Fruit fly (Drosophila melanogaster): ENCODE data around the gene CG42399.

The CG42399 gene

DNA sequence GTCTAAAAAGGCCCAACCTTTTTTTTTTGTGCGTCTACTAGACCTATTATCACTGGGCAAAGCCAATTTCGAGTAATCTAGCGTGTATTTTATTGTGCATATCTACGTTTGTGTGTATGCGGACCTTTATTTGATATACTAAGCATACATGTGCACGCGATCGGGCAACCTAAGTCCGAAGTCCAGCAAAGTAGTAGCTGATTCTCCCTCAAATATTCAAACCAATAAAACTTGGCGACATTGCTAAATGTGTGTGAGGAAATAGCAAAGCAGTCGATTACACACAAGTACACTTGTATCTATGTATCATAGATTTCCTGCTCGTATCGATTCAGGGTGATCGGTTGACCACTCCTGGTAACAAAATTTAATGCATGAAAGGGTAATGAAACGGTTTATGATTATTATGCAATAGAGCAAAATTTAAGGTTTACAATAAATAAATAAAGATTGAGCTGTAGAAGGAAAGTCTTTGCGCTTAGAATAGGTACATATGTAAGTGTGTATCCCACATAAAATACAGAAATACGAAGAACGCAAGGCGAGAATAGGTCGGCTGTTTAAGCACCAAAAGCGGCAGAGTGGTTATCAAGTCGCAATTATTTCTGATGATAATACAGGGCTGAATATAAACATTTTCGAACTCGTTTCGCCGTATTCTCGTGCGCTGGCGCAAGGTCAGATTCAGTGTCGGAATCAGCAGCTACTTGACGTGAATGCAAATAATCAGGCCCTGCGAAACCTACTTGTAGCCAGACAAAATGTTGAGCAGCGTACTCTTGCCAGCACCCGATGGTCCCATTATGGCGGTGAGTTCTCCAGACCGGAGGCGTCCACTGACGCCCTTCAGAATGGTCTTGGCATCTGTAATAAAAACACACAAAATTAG lies 27.5 kb downstream of the CG42399 start:
- no peak for TF ChIP-seq CG8478 (optimal IDR thresholded peaks at IDR 0.05)
- no peak for TF ChIP-seq Dll (optimal IDR thresholded peaks at IDR 0.05)
- TF ChIP-seq usp (GFP tag; optimal IDR thresholded peaks at IDR 0.05): no peak
- no peak for TF ChIP-seq EcR (GFP tag; optimal IDR thresholded peaks at IDR 0.05)
- TF ChIP-seq psq (optimal IDR thresholded peaks at IDR 0.05): no peak
- TF ChIP-seq pan (optimal IDR thresholded peaks at IDR 0.05): no peak

DNA sequence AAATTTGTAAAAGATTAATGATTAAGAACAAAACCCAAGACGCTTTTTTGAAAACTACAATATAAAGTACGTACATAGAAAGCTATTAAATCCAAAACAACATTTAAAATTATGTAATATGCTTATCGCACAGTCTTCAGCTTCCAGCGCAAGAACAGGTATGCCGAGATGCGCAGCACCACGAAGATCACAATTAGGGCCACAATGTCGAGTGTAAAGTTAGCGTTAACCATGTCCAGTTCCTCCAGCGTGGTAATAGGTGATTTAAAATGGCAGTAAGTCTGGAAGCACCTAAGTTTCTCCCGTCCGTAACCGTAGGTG lies 30.1 kb downstream of the CG42399 start:
- TF ChIP-seq Dll (optimal IDR thresholded peaks at IDR 0.05): no peak
- no peak for TF ChIP-seq pan (optimal IDR thresholded peaks at IDR 0.05)
- no peak for TF ChIP-seq psq (optimal IDR thresholded peaks at IDR 0.05)
- TF ChIP-seq EcR (GFP tag; optimal IDR thresholded peaks at IDR 0.05): no peak
- TF ChIP-seq usp (GFP tag; optimal IDR thresholded peaks at IDR 0.05): no peak
- TF ChIP-seq CG8478 (optimal IDR thresholded peaks at IDR 0.05): no peak

DNA sequence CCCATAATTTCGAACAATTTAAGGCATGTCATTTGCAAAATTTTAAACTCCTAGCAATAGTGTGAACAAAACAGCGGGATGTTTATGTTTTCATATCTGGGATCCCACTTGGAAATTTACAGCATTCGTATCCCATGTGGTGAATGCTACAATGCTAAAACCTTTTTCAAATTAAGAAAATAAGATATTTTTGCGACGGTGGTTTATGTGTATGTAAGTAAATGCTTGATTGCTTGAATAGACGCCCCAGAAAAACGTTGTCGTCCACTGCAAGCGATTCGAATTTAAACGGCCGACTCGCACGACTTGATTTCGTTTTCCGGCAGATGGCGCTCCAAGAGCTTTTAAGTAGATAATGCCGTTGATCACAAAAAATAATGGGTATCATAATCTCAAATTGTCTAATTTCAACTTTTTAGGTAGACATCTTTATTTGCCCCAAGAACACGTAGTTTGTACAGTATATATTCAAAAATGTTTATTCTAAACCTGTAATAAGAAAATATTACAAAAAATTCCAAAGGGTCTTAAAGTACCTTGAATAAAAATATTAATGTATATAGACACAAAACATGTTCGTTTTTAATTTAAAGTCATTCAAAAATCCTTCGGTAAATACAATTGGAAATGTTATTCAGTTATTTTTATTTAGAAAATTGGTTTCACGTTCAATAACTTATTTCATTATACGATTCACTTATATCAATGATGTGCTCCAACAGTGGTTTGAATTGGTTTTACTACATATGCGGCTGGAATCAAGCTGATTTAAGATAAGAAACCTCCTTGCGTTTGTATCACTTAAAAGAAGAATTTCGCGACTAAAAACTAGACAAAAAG lies 30.7 kb downstream of the CG42399 start:
- TF ChIP-seq usp (GFP tag; optimal IDR thresholded peaks at IDR 0.05) (no peak), Dll (optimal IDR thresholded peaks at IDR 0.05) (no peak), psq (optimal IDR thresholded peaks at IDR 0.05) (no peak), pan (optimal IDR thresholded peaks at IDR 0.05) (no peak), EcR (GFP tag; optimal IDR thresholded peaks at IDR 0.05) (no peak), CG8478 (optimal IDR thresholded peaks at IDR 0.05) (no peak)

dm6 chr2L:121456-121831 lies 31.7 kb downstream of the CG42399 start, which contains the start of gene CG4822:
Gene CG4822 (minus strand): TSS chr2L:121754.
- TF ChIP-seq psq (optimal IDR thresholded peaks at IDR 0.05) (no peak), EcR (GFP tag; optimal IDR thresholded peaks at IDR 0.05) (peak in 1 of 2 experiments; percentile 91)

dm6 chr2L:120492-121455 lies 32.3 kb downstream of the CG42399 start:
- no peak for TF ChIP-seq EcR (GFP tag; optimal IDR thresholded peaks at IDR 0.05)
- TF ChIP-seq pan (optimal IDR thresholded peaks at IDR 0.05): no peak
- TF ChIP-seq Dll (optimal IDR thresholded peaks at IDR 0.05): no peak
- no peak for TF ChIP-seq usp (GFP tag; optimal IDR thresholded peaks at IDR 0.05)

DNA sequence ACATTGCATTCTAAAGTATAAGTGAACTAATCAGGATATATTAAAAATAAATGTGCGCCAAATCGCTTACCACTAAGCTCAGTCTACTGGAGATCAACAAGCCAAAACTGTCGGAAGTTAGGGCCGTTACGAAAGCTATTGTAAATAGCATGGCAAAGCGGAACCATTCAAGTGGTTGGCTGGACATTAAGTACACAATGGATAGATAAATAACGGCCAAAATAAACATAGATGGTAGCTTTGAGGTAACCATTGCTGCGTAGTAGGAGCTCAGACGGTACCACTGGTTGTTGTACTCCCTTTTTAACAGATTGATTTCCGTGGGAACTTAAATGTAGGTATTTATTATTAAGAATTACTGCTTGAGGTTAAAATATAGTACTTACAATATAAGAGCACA lies 35.4 kb downstream of the CG42399 start:
- TF ChIP-seq pan (optimal IDR thresholded peaks at IDR 0.05): no peak
- no peak for TF ChIP-seq psq (optimal IDR thresholded peaks at IDR 0.05)
- no peak for TF ChIP-seq usp (GFP tag; optimal IDR thresholded peaks at IDR 0.05)

DNA sequence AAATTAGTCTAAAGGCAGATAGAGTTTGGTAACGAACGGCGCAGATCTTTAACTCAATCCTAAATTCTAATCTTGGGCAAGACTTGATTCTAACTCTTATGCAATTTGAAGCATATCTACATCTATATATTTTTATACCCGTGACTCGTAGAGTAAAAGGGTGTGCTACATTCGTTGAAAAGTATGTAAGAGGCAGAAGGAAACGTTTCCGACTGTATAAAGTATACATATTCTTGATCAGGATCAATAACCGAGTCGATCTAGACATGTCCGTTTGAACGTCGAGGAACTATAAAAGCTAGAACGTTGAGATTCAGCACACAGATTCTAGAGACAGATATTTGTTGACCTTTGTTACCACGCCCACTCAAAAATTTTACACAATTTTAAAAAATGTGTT lies 36.7 kb downstream of the CG42399 start, which contains the start of gene CG13694:
Gene CG13694, minus strand, starts transcription at position 101 of the 400 bp plus-strand sequence.
- TF ChIP-seq usp (GFP tag; optimal IDR thresholded peaks at IDR 0.05) (no peak), psq (optimal IDR thresholded peaks at IDR 0.05) (no peak), pan (optimal IDR thresholded peaks at IDR 0.05) (no peak), EcR (GFP tag; optimal IDR thresholded peaks at IDR 0.05) (no peak), Dll (optimal IDR thresholded peaks at IDR 0.05) (no peak), CG8478 (optimal IDR thresholded peaks at IDR 0.05) (no peak)

- TF ChIP-seq Dll (optimal IDR thresholded peaks at IDR 0.05) (no peak), pan (optimal IDR thresholded peaks at IDR 0.05) (no peak), EcR (GFP tag; optimal IDR thresholded peaks at IDR 0.05) (no peak), usp (GFP tag; optimal IDR thresholded peaks at IDR 0.05) (no peak), CG8478 (optimal IDR thresholded peaks at IDR 0.05) (no peak), psq (optimal IDR thresholded peaks at IDR 0.05) (no peak)
These were observed 38.7 kb downstream of the CG42399 start, which contains the start of gene ND-15 for dm6 chr2L:114429-114828. Gene ND-15 (plus strand): TSS chr2L:114726.

dm6 chr2L:110046-110445 lies 43.1 kb downstream of the CG42399 start:
- TF ChIP-seq EcR (GFP tag; optimal IDR thresholded peaks at IDR 0.05) (no peak), usp (GFP tag; optimal IDR thresholded peaks at IDR 0.05) (no peak)

- no peak for TF ChIP-seq usp (GFP tag; optimal IDR thresholded peaks at IDR 0.05)
- no peak for TF ChIP-seq EcR (GFP tag; optimal IDR thresholded peaks at IDR 0.05)
- no peak for TF ChIP-seq pan (optimal IDR thresholded peaks at IDR 0.05)
- TF ChIP-seq CG8478 (optimal IDR thresholded peaks at IDR 0.05): no peak
- TF ChIP-seq Dll (optimal IDR thresholded peaks at IDR 0.05): no peak
- TF ChIP-seq psq (optimal IDR thresholded peaks at IDR 0.05): no peak
These were observed 43.9 kb downstream of the CG42399 start for dm6 chr2L:109098-109799.

All from whole organism.